Worm (Caenorhabditis elegans) whole organism, midembryonic: ENCODE measurements around the gene nhr-204.

Source experiments
- T22C8.4 ChIP-seq: fragments of 200-800 bp; sonication (Bioruptor generic); IDR thresholded peaks from 2 replicates; pipeline ENCODE4 v1.3.6; 2022; ENCODE audit warnings: missing genetic modification characterization, missing compliant biosample characterization
- cog-1 ChIP-seq: sonication (generic microtip); optimal IDR thresholded peaks from 2 replicates; lab custom pipeline; 2016; ENCODE audit warnings: missing genetic modification characterization, missing compliant biosample characterization
- flt-1 ChIP-seq: fragments of 200-800 bp; sonication (Bioruptor generic); IDR thresholded peaks from 2 replicates; pipeline ENCODE4 v1.3.6; 2022; ENCODE audit warnings: missing genetic modification characterization, missing compliant biosample characterization
- klf-2 ChIP-seq: fragments of 200-800 bp; sonication (Bioruptor generic); conservative IDR thresholded peaks from 2 replicates; pipeline ENCODE4 v1.3.6; 2022; ENCODE audit warnings: missing genetic modification reagents, missing genetic modification characterization, missing compliant biosample characterization
- med-1 ChIP-seq: sonication (generic microtip); optimal IDR thresholded peaks from 2 replicates; lab custom pipeline; 2017; ENCODE audit warnings: missing genetic modification characterization, mild to moderate bottlenecking, missing compliant biosample characterization, antibody characterized with exemption, missing genetic modification reagents; ENCODE audit not compliant: insufficient read depth
- ref-1 ChIP-seq: fragments of 200-800 bp; sonication (Bioruptor generic); conservative IDR thresholded peaks from 2 replicates; pipeline ENCODE4 v1.3.6; 2022; ENCODE audit warnings: missing genetic modification reagents, missing genetic modification characterization, missing compliant biosample characterization
- tab-1 ChIP-seq: fragments of 200-800 bp; sonication (Bioruptor generic); IDR thresholded peaks from 2 replicates; pipeline ENCODE4 v1.3.6; 2022; ENCODE audit warnings: missing genetic modification characterization, missing compliant biosample characterization
- ztf-23 ChIP-seq: fragments of 200-800 bp; sonication (Bioruptor generic); IDR thresholded peaks from 2 replicates; pipeline ENCODE4 v1.3.6; 2022; ENCODE audit warnings: missing genetic modification reagents, missing genetic modification characterization, missing compliant biosample characterization
- ztf-29 ChIP-seq: fragments of 200-800 bp; sonication (Bioruptor generic); IDR thresholded peaks from 2 replicates; pipeline ENCODE4 v1.3.6; 2022; ENCODE audit warnings: missing genetic modification reagents, missing genetic modification characterization, missing compliant biosample characterization

nhr-204 gene

ce11 chrV:246097-246496, 12.5 kb downstream of the nhr-204 start, which contains the start of gene kin-34:
Gene kin-34 (minus strand): TSS chrV:246197.
- no peak for TF ChIP-seq T22C8.4 (GFP tag; lab: Robert Waterston, UW)
- no peak for TF ChIP-seq ztf-29 (GFP tag; lab: Robert Waterston, UW)
- TF ChIP-seq med-1 (GFP tag; lab: Kevin White, UChicago): no peak
- no peak for TF ChIP-seq ztf-23 (GFP tag; lab: Robert Waterston, UW)
- TF ChIP-seq klf-2 (GFP tag; lab: Robert Waterston, UW): no peak

- TF ChIP-seq cog-1 (no peak), flt-1 (GFP tag; lab: Robert Waterston, UW) (no peak)
Observed at ce11 chrV:242518-242917, 16.1 kb downstream of the nhr-204 start, which contains the start of gene R02C2.7. Gene R02C2.7 (minus strand): TSS chrV:242618.

ce11 chrV:240287-240686, 18.3 kb downstream of the nhr-204 start, which contains the start of gene txt-2:
Gene txt-2 (minus strand): TSS chrV:240500.
- TF ChIP-seq ref-1 (GFP tag; lab: Robert Waterston, UW): no peak
- TF ChIP-seq T22C8.4 (GFP tag; lab: Robert Waterston, UW): no peak
- TF ChIP-seq cog-1: no peak
- TF ChIP-seq tab-1 (GFP tag; lab: Robert Waterston, UW): no peak
- no peak for TF ChIP-seq ztf-29 (GFP tag; lab: Robert Waterston, UW)
- no peak for TF ChIP-seq flt-1 (GFP tag; lab: Robert Waterston, UW)
- TF ChIP-seq med-1 (GFP tag; lab: Kevin White, UChicago): no peak
- no peak for TF ChIP-seq klf-2 (GFP tag; lab: Robert Waterston, UW)
- TF ChIP-seq ztf-23 (GFP tag; lab: Robert Waterston, UW): no peak

DNA sequence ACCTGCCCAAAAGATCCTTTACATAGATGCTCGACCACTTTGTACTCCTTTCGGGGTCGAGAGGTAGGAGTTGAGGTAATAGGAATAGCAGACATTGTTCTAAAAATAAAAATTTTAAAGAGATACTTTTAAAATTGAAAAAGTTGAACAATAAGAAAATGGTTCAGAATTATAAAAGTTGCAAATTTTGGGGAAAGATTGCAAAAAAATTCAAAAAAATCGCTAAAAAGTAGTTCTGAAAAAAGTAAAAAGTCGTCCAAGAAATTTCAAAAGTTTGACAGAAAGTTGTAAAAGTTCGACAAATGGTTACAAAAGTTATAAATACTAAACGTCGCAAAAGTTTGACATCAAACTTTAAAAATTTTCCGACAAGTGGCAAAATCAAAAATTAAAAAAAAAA, 20.5 kb downstream of the nhr-204 start, which contains the start of gene R02C2.1:
Gene R02C2.1 (minus strand): TSS at position 101 of the 400 bp plus-strand sequence.
- no peak for TF ChIP-seq T22C8.4 (GFP tag; lab: Robert Waterston, UW)
- TF ChIP-seq ztf-23 (GFP tag; lab: Robert Waterston, UW): no peak
- TF ChIP-seq cog-1: no peak
- TF ChIP-seq tab-1 (GFP tag; lab: Robert Waterston, UW): no peak

DNA sequence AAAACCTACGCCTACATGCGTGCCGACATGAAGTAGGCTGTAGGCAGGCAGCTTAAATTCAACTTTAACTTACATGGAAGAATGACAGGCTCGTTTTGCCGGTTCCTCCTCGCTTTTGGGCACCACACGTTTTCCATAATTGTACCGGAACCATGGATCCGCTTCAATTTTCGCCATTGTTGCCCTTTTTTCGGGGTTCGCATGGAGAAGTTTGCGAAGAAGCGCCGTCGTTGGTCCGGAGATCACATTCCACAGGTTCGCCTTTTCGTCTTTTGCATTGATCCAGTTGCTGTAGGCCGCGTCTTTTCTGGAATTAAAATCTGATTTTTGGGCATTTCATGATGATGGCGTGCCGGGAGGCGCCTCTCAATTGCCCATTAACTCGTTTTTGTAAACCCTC, 21.6 kb downstream of the nhr-204 start:
- TF ChIP-seq ref-1 (GFP tag; lab: Robert Waterston, UW): no peak
- TF ChIP-seq ztf-23 (GFP tag; lab: Robert Waterston, UW): no peak
- TF ChIP-seq T22C8.4 (GFP tag; lab: Robert Waterston, UW): no peak
- TF ChIP-seq ztf-29 (GFP tag; lab: Robert Waterston, UW): no peak
- TF ChIP-seq med-1 (GFP tag; lab: Kevin White, UChicago): no peak
- no peak for TF ChIP-seq tab-1 (GFP tag; lab: Robert Waterston, UW)
- TF ChIP-seq cog-1: no peak
- no peak for TF ChIP-seq flt-1 (GFP tag; lab: Robert Waterston, UW)

ce11 chrV:234572-234971, 24.1 kb downstream of the nhr-204 start, which contains the start of gene kin-33:
Gene kin-33 (minus strand): TSS chrV:234672.
- TF ChIP-seq T22C8.4 (GFP tag; lab: Robert Waterston, UW) (no peak), cog-1 (no peak), ztf-23 (GFP tag; lab: Robert Waterston, UW) (no peak), tab-1 (GFP tag; lab: Robert Waterston, UW) (no peak), ztf-29 (GFP tag; lab: Robert Waterston, UW) (no peak), flt-1 (GFP tag; lab: Robert Waterston, UW) (no peak), ref-1 (GFP tag; lab: Robert Waterston, UW) (no peak), med-1 (GFP tag; lab: Kevin White, UChicago) (no peak), klf-2 (GFP tag; lab: Robert Waterston, UW) (no peak)

ce11 chrV:219632-220031, 39.0 kb downstream of the nhr-204 start, which contains the start of gene srh-80:
Gene srh-80 (plus strand): TSS chrV:219932.
- TF ChIP-seq med-1 (GFP tag; lab: Kevin White, UChicago): no peak
- no peak for TF ChIP-seq ref-1 (GFP tag; lab: Robert Waterston, UW)
- TF ChIP-seq klf-2 (GFP tag; lab: Robert Waterston, UW): no peak
- no peak for TF ChIP-seq T22C8.4 (GFP tag; lab: Robert Waterston, UW)
- no peak for TF ChIP-seq tab-1 (GFP tag; lab: Robert Waterston, UW)
- no peak for TF ChIP-seq ztf-29 (GFP tag; lab: Robert Waterston, UW)
- no peak for TF ChIP-seq ztf-23 (GFP tag; lab: Robert Waterston, UW)
- TF ChIP-seq flt-1 (GFP tag; lab: Robert Waterston, UW): no peak
- TF ChIP-seq cog-1: no peak

DNA sequence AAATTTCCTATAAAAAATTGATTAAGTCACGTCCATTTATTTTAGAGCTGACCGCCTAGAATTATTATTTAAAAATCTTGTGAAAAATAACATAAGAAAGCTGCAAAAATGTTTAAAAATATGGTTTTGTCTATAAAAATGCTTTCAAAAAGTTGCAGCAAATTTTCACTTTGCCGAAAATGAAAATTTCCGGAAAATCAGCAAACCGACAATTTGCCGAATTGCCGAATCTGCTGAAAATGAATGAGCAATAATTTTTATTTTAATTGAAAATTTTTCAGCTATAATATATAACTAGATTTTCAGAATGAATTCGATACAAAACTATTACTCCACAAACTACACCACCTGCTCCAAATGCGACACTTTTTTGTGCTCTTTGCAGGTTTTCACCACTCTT, 41.8 kb downstream of the nhr-204 start, which contains the start of gene srh-78:
Gene srh-78 (plus strand): TSS at position 301 of the 400 bp plus-strand sequence.
- no peak for TF ChIP-seq cog-1
- TF ChIP-seq ztf-23 (GFP tag; lab: Robert Waterston, UW): no peak
- no peak for TF ChIP-seq med-1 (GFP tag; lab: Kevin White, UChicago)
- TF ChIP-seq ztf-29 (GFP tag; lab: Robert Waterston, UW): no peak
- no peak for TF ChIP-seq T22C8.4 (GFP tag; lab: Robert Waterston, UW)
- TF ChIP-seq flt-1 (GFP tag; lab: Robert Waterston, UW): no peak
- no peak for TF ChIP-seq klf-2 (GFP tag; lab: Robert Waterston, UW)
- TF ChIP-seq ref-1 (GFP tag; lab: Robert Waterston, UW): no peak
- TF ChIP-seq tab-1 (GFP tag; lab: Robert Waterston, UW): no peak

- TF ChIP-seq ztf-23 (GFP tag; lab: Robert Waterston, UW) (no peak), tab-1 (GFP tag; lab: Robert Waterston, UW) (no peak), T22C8.4 (GFP tag; lab: Robert Waterston, UW) (no peak), med-1 (GFP tag; lab: Kevin White, UChicago) (no peak), flt-1 (GFP tag; lab: Robert Waterston, UW) (no peak), cog-1 (no peak), ztf-29 (GFP tag; lab: Robert Waterston, UW) (no peak), ref-1 (GFP tag; lab: Robert Waterston, UW) (no peak), klf-2 (GFP tag; lab: Robert Waterston, UW) (no peak)
Observed at ce11 chrV:215697-216096, 42.9 kb downstream of the nhr-204 start.
